Fruit fly (Drosophila melanogaster): ENCODE measurements around the gene CG11722.
A peak's percentile ranks its signal among the peaks of the same experiment; 100 is the strongest.

Gene CG11722

dm6 chr3R:10001174-10001789, 44.1 kb downstream of the CG11722 start, which contains the start of gene CG5359 (continued):
- TF ChIP-seq CG31441 (GFP tag; IDR thresholded peaks at IDR 0.05) (no peak), Rfx (GFP tag; IDR thresholded peaks at IDR 0.05) (peak; percentile 21; the same call in 1 of the 2 replicates), vvl (GFP tag; IDR thresholded peaks at IDR 0.05) (peak; percentile 30; the same call in 1 of the 2 replicates), CG17385 (GFP tag; optimal IDR thresholded peaks at IDR 0.05) (no peak), CG3847 (GFP tag; IDR thresholded peaks at IDR 0.05) (peak; percentile 22; the same call in 1 of the 2 replicates), MESR4 (GFP tag; optimal IDR thresholded peaks at IDR 0.05) (peak; percentile 21), CG13287 (GFP tag; IDR thresholded peaks at IDR 0.05; ENCODE audit: partially characterized antibody) (peak; percentile 28; the same call in 1 of the 2 replicates)

- no peak for TF ChIP-seq CG6272 (GFP tag; IDR thresholded peaks at IDR 0.05)
- no peak for TF ChIP-seq CG4404 (GFP tag; IDR thresholded peaks at IDR 0.05)
- no peak for TF ChIP-seq Optix (GFP tag; IDR thresholded peaks at IDR 0.05)
- TF ChIP-seq CG15479 (GFP tag; optimal IDR thresholded peaks at IDR 0.05) = no peak
Measured at dm6 chr3R:9996689-9997213, 48.6 kb downstream of the CG11722 start, which contains the start of the genes Gr85a and Spn85F. Gene Gr85a (minus strand): TSS chr3R:9996789. Gene Spn85F (plus strand): TSS chr3R:9997163.

All from whole organism, embryonic.